Worm (Caenorhabditis elegans) whole organism, L2 larva: ENCODE measurements around the gene gyf-1.

Experiments
- F13H6.1 ChIP-seq: sonication (generic microtip); optimal IDR thresholded peaks from 2 replicates; lab custom pipeline; 2016; ENCODE audit warnings: missing genetic modification characterization, missing compliant biosample characterization
- R02D3.7 ChIP-seq: fragments of 150-350 bp; optimal IDR thresholded peaks from 2 replicates; lab custom pipeline; 2014; ENCODE audit warnings: missing biosample characterization, missing genetic modification characterization
- Y55F3AM.14 ChIP-seq: fragments of 200-800 bp; sonication (Bioruptor generic); optimal IDR thresholded peaks from 2 replicates; lab custom pipeline; 2018; ENCODE audit warnings: mild to moderate bottlenecking, missing genetic modification characterization, missing compliant biosample characterization
- ZK546.5 ChIP-seq: sonication (generic microtip); optimal IDR thresholded peaks from 2 replicates; lab custom pipeline; 2017; ENCODE audit warnings: missing biosample characterization, missing genetic modification characterization
- alr-1 ChIP-seq: fragments of 150-350 bp; optimal IDR thresholded peaks from 2 replicates; lab custom pipeline; 2014; ENCODE audit warnings: missing biosample characterization, missing genetic modification characterization
- aly-2 ChIP-seq: fragments of 150-350 bp; optimal IDR thresholded peaks from 2 replicates; lab custom pipeline; 2014; ENCODE audit warnings: missing biosample characterization, missing genetic modification characterization
- ama-1 ChIP-seq: fragments of 150-350 bp; optimal IDR thresholded peaks from 2 replicates; lab custom pipeline; 2018; ENCODE audit warnings: inconsistent platforms
- ceh-16 ChIP-seq: fragments of 150-350 bp; optimal IDR thresholded peaks from 2 replicates; lab custom pipeline; 2014; ENCODE audit warnings: missing biosample characterization, missing genetic modification characterization
- ceh-82 ChIP-seq: fragments of 150-350 bp; optimal IDR thresholded peaks from 2 replicates; lab custom pipeline; 2014; ENCODE audit warnings: missing biosample characterization, missing genetic modification characterization
- crh-2 ChIP-seq: sonication (generic microtip); optimal IDR thresholded peaks from 2 replicates; lab custom pipeline; 2017; ENCODE audit warnings: missing biosample characterization, missing genetic modification characterization
- egl-27 ChIP-seq: sonication (generic microtip); optimal IDR thresholded peaks from 3 replicates; lab custom pipeline; 2017; ENCODE audit warnings: missing biosample characterization, missing genetic modification reagents, missing genetic modification characterization
- elt-3 ChIP-seq: sonication (generic microtip); optimal IDR thresholded peaks from 2 replicates; lab custom pipeline; 2017; ENCODE audit warnings: missing biosample characterization, missing genetic modification characterization
- fos-1 ChIP-seq: fragments of 150-350 bp; optimal IDR thresholded peaks from 2 replicates; lab custom pipeline; 2014; ENCODE audit warnings: missing biosample characterization, missing genetic modification characterization
- lin-11 ChIP-seq: fragments of 150-350 bp; sonication (generic microtip); optimal IDR thresholded peaks from 2 replicates; lab custom pipeline; 2014; ENCODE audit warnings: missing biosample characterization, missing genetic modification characterization, inconsistent platforms, mixed read lengths
- lin-13 ChIP-seq: fragments of 150-350 bp; optimal IDR thresholded peaks from 2 replicates; lab custom pipeline; 2014; ENCODE audit warnings: missing biosample characterization, missing genetic modification reagents, missing genetic modification characterization
- lin-39 ChIP-seq: fragments of 150-350 bp; optimal IDR thresholded peaks from 2 replicates; lab custom pipeline; 2014; ENCODE audit warnings: missing biosample characterization, missing genetic modification reagents, missing genetic modification characterization
- lsy-2 ChIP-seq, 2 experiments: fragments of 150-350 bp in 1 of 2; sonication (generic microtip) in 1 of 2; optimal IDR thresholded peaks; 2 replicates each; lab custom pipeline; 2014 to 2017; ENCODE audit warnings: missing biosample characterization in 2 of 2, missing genetic modification characterization in 2 of 2
- mab-5 ChIP-seq: fragments of 150-350 bp; optimal IDR thresholded peaks from 2 replicates; lab custom pipeline; 2014; ENCODE audit warnings: missing biosample characterization, missing genetic modification characterization
- mbf-1 ChIP-seq: sonication (generic microtip); optimal IDR thresholded peaks from 2 replicates; lab custom pipeline; 2017; ENCODE audit warnings: missing biosample characterization, missing genetic modification characterization
- nhr-10 ChIP-seq: sonication (generic microtip); optimal IDR thresholded peaks from 2 replicates; lab custom pipeline; 2017; ENCODE audit warnings: missing biosample characterization, missing genetic modification characterization
- nhr-11 ChIP-seq: fragments of 150-350 bp; optimal IDR thresholded peaks from 2 replicates; lab custom pipeline; 2014; ENCODE audit warnings: missing biosample characterization, missing genetic modification characterization
- nhr-12 ChIP-seq: fragments of 150-350 bp; optimal IDR thresholded peaks from 2 replicates; lab custom pipeline; 2014; ENCODE audit warnings: missing biosample characterization, missing genetic modification characterization
- nhr-129 ChIP-seq: fragments of 150-350 bp; optimal IDR thresholded peaks from 2 replicates; lab custom pipeline; 2014; ENCODE audit warnings: missing biosample characterization, missing genetic modification characterization
- nhr-21 ChIP-seq: fragments of 150-350 bp; optimal IDR thresholded peaks from 2 replicates; lab custom pipeline; 2014; ENCODE audit warnings: missing biosample characterization, missing genetic modification characterization
- nhr-23 ChIP-seq: fragments of 150-350 bp; optimal IDR thresholded peaks from 2 replicates; lab custom pipeline; 2014; ENCODE audit warnings: missing biosample characterization, missing genetic modification reagents, missing genetic modification characterization
- nhr-237 ChIP-seq: fragments of 150-350 bp; optimal IDR thresholded peaks from 2 replicates; lab custom pipeline; 2014; ENCODE audit warnings: missing biosample characterization, missing genetic modification characterization
- nhr-25 ChIP-seq: fragments of 150-350 bp; sonication (generic microtip); optimal IDR thresholded peaks from 3 replicates; lab custom pipeline; 2014; ENCODE audit warnings: missing biosample characterization, missing genetic modification characterization
- nhr-6 ChIP-seq: fragments of 150-350 bp; optimal IDR thresholded peaks from 2 replicates; lab custom pipeline; 2014; ENCODE audit warnings: missing biosample characterization, missing genetic modification characterization
- nhr-77 ChIP-seq: fragments of 150-350 bp; optimal IDR thresholded peaks from 2 replicates; lab custom pipeline; 2014; ENCODE audit warnings: missing biosample characterization, missing genetic modification characterization
- peb-1 ChIP-seq: fragments of 150-350 bp; optimal IDR thresholded peaks from 2 replicates; lab custom pipeline; 2014; ENCODE audit warnings: missing biosample characterization, missing genetic modification characterization
- skn-1 ChIP-seq: sonication (generic microtip); optimal IDR thresholded peaks from 2 replicates; lab custom pipeline; 2017; ENCODE audit warnings: missing biosample characterization, missing genetic modification characterization
- sma-3 ChIP-seq: sonication (generic microtip); optimal IDR thresholded peaks from 2 replicates; lab custom pipeline; 2016; ENCODE audit warnings: missing genetic modification reagents, missing genetic modification characterization, missing compliant biosample characterization
- sma-9 ChIP-seq, 2 experiments: fragments of 150-350 bp in 1 of 2; sonication (generic microtip) in 1 of 2; optimal IDR thresholded peaks; 2 replicates each; lab custom pipeline; 2014 to 2016; ENCODE audit warnings: missing genetic modification characterization in 2 of 2, mild to moderate bottlenecking in 1 of 2, missing biosample characterization in 1 of 2, missing compliant biosample characterization in 1 of 2, missing genetic modification reagents in 1 of 2, moderate library complexity in 1 of 2
- snpc-4 ChIP-seq: fragments of 150-350 bp; optimal IDR thresholded peaks from 2 replicates; lab custom pipeline; 2014; ENCODE audit warnings: missing biosample characterization, missing genetic modification characterization
- unc-39 ChIP-seq: fragments of 150-350 bp; optimal IDR thresholded peaks from 2 replicates; lab custom pipeline; 2014; ENCODE audit warnings: missing biosample characterization, missing genetic modification characterization
- unc-55 ChIP-seq: fragments of 150-350 bp; sonication (generic microtip); optimal IDR thresholded peaks from 3 replicates; lab custom pipeline; 2014; ENCODE audit warnings: missing biosample characterization, missing genetic modification reagents, missing genetic modification characterization
- unc-62 ChIP-seq: fragments of 150-350 bp; optimal IDR thresholded peaks from 2 replicates; lab custom pipeline; 2014; ENCODE audit warnings: missing biosample characterization, missing genetic modification reagents, missing genetic modification characterization
- zag-1 ChIP-seq: fragments of 150-350 bp; optimal IDR thresholded peaks from 2 replicates; lab custom pipeline; 2014; ENCODE audit warnings: missing biosample characterization, missing genetic modification characterization
- ztf-1 ChIP-seq: fragments of 200-800 bp; sonication (Bioruptor generic); conservative IDR thresholded peaks from 2 replicates; pipeline ENCODE4 v1.3.6; 2022; ENCODE audit warnings: missing genetic modification characterization, missing compliant biosample characterization
- ztf-11 ChIP-seq: sonication (generic microtip); optimal IDR thresholded peaks from 2 replicates; lab custom pipeline; 2017; ENCODE audit warnings: missing biosample characterization, missing genetic modification characterization

The gyf-1 gene

ce11 chrII:6646903-6647302, 37.1 kb upstream of the gyf-1 start:
- TF ChIP-seq sma-3 (GFP tag; lab: Kevin White, UChicago) = no peak
- TF ChIP-seq aly-2 = no peak
- no peak for TF ChIP-seq sma-9 (GFP tag; optimal IDR thresholded peaks at IDR 0.05; lab: Kevin White, UChicago)
- TF ChIP-seq sma-9 (tag; optimal IDR thresholded peaks at IDR 0.05; lab: Kevin White, UChicago) = no peak
- TF ChIP-seq snpc-4 (tag; lab: Kevin White, UChicago) = no peak
- no peak for TF ChIP-seq nhr-11 (tag; lab: Kevin White, UChicago)
- no peak for TF ChIP-seq nhr-77
- TF ChIP-seq skn-1 (tag; lab: Kevin White, UChicago) = no peak
- no peak for TF ChIP-seq lin-39
- no peak for TF ChIP-seq nhr-237
- no peak for TF ChIP-seq unc-55 (GFP tag; lab: Kevin White, UChicago)
- TF ChIP-seq, all 48 proteins: peak for 0

- TF ChIP-seq unc-55 (GFP tag; lab: Kevin White, UChicago) (no peak), ceh-16 (tag; lab: Kevin White, UChicago) (no peak), Y55F3AM.14 (GFP tag; lab: Kevin White, UChicago) (no peak), mab-5 (tag; lab: Kevin White, UChicago) (no peak), ama-1 (lab: Kevin White, UChicago) (no peak), nhr-23 (tag; lab: Kevin White, UChicago) (no peak), egl-27 (no peak), ZK546.5 (no peak), peb-1 (tag; lab: Kevin White, UChicago) (no peak), mbf-1 (no peak), snpc-4 (tag; lab: Kevin White, UChicago) (no peak), lsy-2 (tag; optimal IDR thresholded peaks at IDR 0.05; lab: Kevin White, UChicago) (no peak), unc-39 (no peak), fos-1 (tag; lab: Kevin White, UChicago) (no peak), nhr-237 (no peak), nhr-6 (tag; lab: Kevin White, UChicago) (no peak), ceh-82 (no peak), skn-1 (tag; lab: Kevin White, UChicago) (no peak), nhr-10 (tag; lab: Kevin White, UChicago) (no peak)
These were observed 35.0 kb upstream of the gyf-1 start, which contains the start of gene oig-8 for ce11 chrII:6649026-6649425. Gene oig-8 (minus strand): TSS chrII:6649126.

- TF ChIP-seq ceh-82 = no peak
- no peak for TF ChIP-seq nhr-11 (tag; lab: Kevin White, UChicago)
- no peak for TF ChIP-seq egl-27
- TF ChIP-seq Y55F3AM.14 (GFP tag; lab: Kevin White, UChicago) = no peak
- TF ChIP-seq nhr-6 (tag; lab: Kevin White, UChicago) = no peak
- no peak for TF ChIP-seq ZK546.5
- TF ChIP-seq zag-1 (tag; lab: Kevin White, UChicago) = no peak
- TF ChIP-seq aly-2 = no peak
- TF ChIP-seq sma-3 (GFP tag; lab: Kevin White, UChicago) = no peak
- no peak for TF ChIP-seq ztf-11 (tag; lab: Kevin White, UChicago)
- TF ChIP-seq unc-62 = no peak
- no peak for TF ChIP-seq unc-39
- no peak for TF ChIP-seq elt-3 (tag; lab: Kevin White, UChicago)
- no peak for TF ChIP-seq nhr-25 (tag; lab: Kevin White, UChicago)
- no peak for TF ChIP-seq lin-11
- TF ChIP-seq nhr-237 = no peak
- no peak for TF ChIP-seq crh-2 (tag; lab: Kevin White, UChicago)
- no peak for TF ChIP-seq nhr-21
- no peak for TF ChIP-seq F13H6.1
- TF ChIP-seq sma-9 (GFP tag; optimal IDR thresholded peaks at IDR 0.05; lab: Kevin White, UChicago) = no peak
- no peak for TF ChIP-seq sma-9 (tag; optimal IDR thresholded peaks at IDR 0.05; lab: Kevin White, UChicago)
These were observed 32.3 kb upstream of the gyf-1 start, which contains the start of gene sra-26 for ce11 chrII:6651719-6652118. Gene sra-26 (minus strand): TSS chrII:6651819.

ce11 chrII:6654284-6654683, 29.8 kb upstream of the gyf-1 start, which contains the start of gene T19D12.9:
Gene T19D12.9 (minus strand): TSS chrII:6654384.
- TF ChIP-seq lsy-2 (tag; optimal IDR thresholded peaks at IDR 0.05; lab: Kevin White, UChicago) = no peak
- no peak for TF ChIP-seq nhr-77

- TF ChIP-seq ceh-82 (no peak), lin-13 (GFP tag; lab: Kevin White, UChicago) (no peak), ztf-1 (GFP tag; lab: Robert Waterston, UW) (no peak), sma-3 (GFP tag; lab: Kevin White, UChicago) (no peak), F13H6.1 (no peak), mab-5 (tag; lab: Kevin White, UChicago) (no peak), alr-1 (tag; lab: Kevin White, UChicago) (no peak), lsy-2 (tag; optimal IDR thresholded peaks at IDR 0.05; lab: Kevin White, UChicago) (no peak), ztf-11 (tag; lab: Kevin White, UChicago) (no peak), nhr-10 (tag; lab: Kevin White, UChicago) (no peak), unc-55 (GFP tag; lab: Kevin White, UChicago) (no peak), peb-1 (tag; lab: Kevin White, UChicago) (no peak), elt-3 (tag; lab: Kevin White, UChicago) (no peak), lin-39 (no peak), R02D3.7 (tag; lab: Kevin White, UChicago) (no peak), egl-27 (no peak), skn-1 (tag; lab: Kevin White, UChicago) (no peak), nhr-129 (tag; lab: Kevin White, UChicago) (no peak), nhr-12 (tag; lab: Kevin White, UChicago) (no peak)
These were observed 25.3 kb upstream of the gyf-1 start, which contains the start of gene T19D12.10 for ce11 chrII:6658766-6659165. Gene T19D12.10 (minus strand): TSS chrII:6658866.
